Fruit fly (Drosophila melanogaster) whole organism, embryonic: Measurements from ENCODE around the gene CG16717.

Source experiments
- CG11398 ChIP-seq: fragments of 200-800 bp; sonication (Bioruptor generic); optimal IDR thresholded peaks from 2 replicates; lab custom pipeline; 2016; ENCODE audit warnings: missing biosample characterization, missing genetic modification characterization
- CG1233 ChIP-seq: fragments of 200-800 bp; sonication (Bioruptor generic); optimal IDR thresholded peaks from 4 replicates; lab custom pipeline; 2018; ENCODE audit warnings: missing biosample characterization, mild to moderate bottlenecking, missing genetic modification characterization
- CG14667 ChIP-seq: fragments of 200-800 bp; sonication (Bioruptor generic); IDR thresholded peaks from 2 replicates; pipeline ENCODE4 v1.3.6; 2022; ENCODE audit warnings: missing biosample characterization, missing genetic modification characterization
- CG15073 ChIP-seq: fragments of 200-800 bp; sonication (Bioruptor generic); optimal IDR thresholded peaks from 2 replicates; lab custom pipeline; 2016; ENCODE audit warnings: missing biosample characterization, missing genetic modification characterization
- CG1529 ChIP-seq: fragments of 200-800 bp; sonication (Bioruptor generic); optimal IDR thresholded peaks from 3 replicates; lab custom pipeline; 2018; ENCODE audit warnings: missing biosample characterization, missing genetic modification characterization
- CG15696 ChIP-seq: fragments of 200-800 bp; sonication (Bioruptor generic); optimal IDR thresholded peaks from 2 replicates; lab custom pipeline; 2019; ENCODE audit warnings: missing biosample characterization, mild to moderate bottlenecking, missing genetic modification characterization, moderate library complexity
- CG16815 ChIP-seq: fragments of 200-800 bp; sonication (Bioruptor generic); optimal IDR thresholded peaks from 3 replicates; lab custom pipeline; 2017; ENCODE audit warnings: missing biosample characterization, mild to moderate bottlenecking, missing genetic modification characterization
- CG17912 ChIP-seq: fragments of 200-800 bp; sonication (Bioruptor generic); optimal IDR thresholded peaks from 2 replicates; lab custom pipeline; 2018; ENCODE audit warnings: missing biosample characterization, mild to moderate bottlenecking, missing genetic modification characterization
- CG2202 ChIP-seq: fragments of 200-800 bp; sonication (Bioruptor generic); optimal IDR thresholded peaks from 2 replicates; lab custom pipeline; 2018; ENCODE audit warnings: missing biosample characterization, mild to moderate bottlenecking, missing genetic modification characterization
- CG2875 ChIP-seq: fragments of 200-800 bp; sonication (Bioruptor generic); optimal IDR thresholded peaks from 2 replicates; lab custom pipeline; 2017; ENCODE audit warnings: missing biosample characterization, mild to moderate bottlenecking, missing genetic modification characterization, missing genetic modification reagents
- CG3065 ChIP-seq: fragments of 200-800 bp; sonication (Bioruptor generic); optimal IDR thresholded peaks from 2 replicates; lab custom pipeline; 2016; ENCODE audit warnings: missing biosample characterization, missing genetic modification characterization
- CG3281 ChIP-seq: fragments of 200-800 bp; sonication (Bioruptor generic); optimal IDR thresholded peaks from 3 replicates; lab custom pipeline; 2017; ENCODE audit warnings: missing biosample characterization, mild to moderate bottlenecking, missing genetic modification characterization
- CG33213 ChIP-seq: fragments of 200-800 bp; sonication (Bioruptor generic); optimal IDR thresholded peaks from 3 replicates; lab custom pipeline; 2016; ENCODE audit warnings: missing biosample characterization, missing genetic modification characterization
- CG4360 ChIP-seq: fragments of 200-800 bp; sonication (Bioruptor generic); IDR thresholded peaks from 2 replicates; pipeline ENCODE4 v1.3.6; 2022; ENCODE audit warnings: missing biosample characterization, missing genetic modification characterization
- CG4820 ChIP-seq: fragments of 200-800 bp; sonication (Bioruptor generic); optimal IDR thresholded peaks from 3 replicates; lab custom pipeline; 2016; ENCODE audit warnings: missing biosample characterization, missing genetic modification characterization
- CG7372 ChIP-seq: fragments of 200-800 bp; sonication (Bioruptor generic); IDR thresholded peaks from 2 replicates; pipeline ENCODE4 v1.3.6; 2022; ENCODE audit warnings: missing biosample characterization, missing genetic modification characterization
- CG7556 ChIP-seq: fragments of 200-800 bp; sonication (Bioruptor generic); optimal IDR thresholded peaks from 2 replicates; lab custom pipeline; 2017; ENCODE audit warnings: missing biosample characterization, mild to moderate bottlenecking, missing genetic modification characterization
- CG7786 ChIP-seq: fragments of 200-800 bp; sonication (Bioruptor generic); optimal IDR thresholded peaks from 2 replicates; lab custom pipeline; 2016; ENCODE audit warnings: missing biosample characterization, missing genetic modification characterization
- Camta ChIP-seq: fragments of 200-800 bp; sonication (Bioruptor generic); optimal IDR thresholded peaks from 2 replicates; lab custom pipeline; 2016; ENCODE audit warnings: missing biosample characterization, missing genetic modification characterization
- Dad ChIP-seq: fragments of 200-800 bp; sonication (Bioruptor generic); optimal IDR thresholded peaks from 3 replicates; lab custom pipeline; 2016; ENCODE audit warnings: missing biosample characterization, missing genetic modification characterization
- Dfd ChIP-seq, 2 experiments: fragments of >200 bp; optimal IDR thresholded peaks; 2 replicates each; lab custom pipeline; 2017; ENCODE audit warnings: missing biosample characterization in 2 of 2, missing genetic modification characterization in 2 of 2
- Dll ChIP-seq: fragments of 200-800 bp; sonication (Bioruptor generic); IDR thresholded peaks from 4 replicates; pipeline ENCODE4 v1.3.6; 2022; ENCODE audit warnings: missing biosample characterization, missing genetic modification characterization; ENCODE audit not compliant: partially characterized antibody
- Ets97D ChIP-seq: fragments of 200-800 bp; sonication (Bioruptor generic); optimal IDR thresholded peaks from 3 replicates; lab custom pipeline; 2016; ENCODE audit warnings: missing biosample characterization, missing genetic modification characterization
- Fer1 ChIP-seq: fragments of 200-800 bp; sonication (Bioruptor generic); optimal IDR thresholded peaks from 2 replicates; lab custom pipeline; 2017; ENCODE audit warnings: missing biosample characterization, mild to moderate bottlenecking, missing genetic modification characterization
- Hand ChIP-seq: fragments of 200-800 bp; sonication (Bioruptor generic); optimal IDR thresholded peaks from 2 replicates; lab custom pipeline; 2017; ENCODE audit warnings: mild to moderate bottlenecking, missing biosample characterization, missing genetic modification reagents, missing genetic modification characterization
- Hr51 ChIP-seq, 2 experiments: fragments of 200-800 bp; sonication (Bioruptor generic); optimal IDR thresholded peaks; 2 replicates in 1 of 2; 3 replicates in 1 of 2; lab custom pipeline; 2016 to 2018; ENCODE audit warnings: missing biosample characterization in 2 of 2, missing genetic modification characterization in 2 of 2, mild to moderate bottlenecking in 1 of 2, moderate library complexity in 1 of 2
- Max ChIP-seq: fragments of 200-800 bp; sonication (Bioruptor generic); optimal IDR thresholded peaks from 2 replicates; lab custom pipeline; 2016; ENCODE audit warnings: missing biosample characterization, mild to moderate bottlenecking, missing genetic modification characterization
- Med ChIP-seq: fragments of 200-800 bp; sonication (Bioruptor generic); peaks from one replicate; lab custom pipeline; 2016; ENCODE audit warnings: missing biosample characterization, missing genetic modification characterization, mild to moderate bottlenecking, inconsistent platforms, moderate library complexity
- Opbp ChIP-seq: fragments of 200-800 bp; sonication (Bioruptor generic); IDR thresholded peaks from 3 replicates; pipeline ENCODE4 v1.3.6; 2022; ENCODE audit warnings: missing biosample characterization, missing genetic modification characterization; ENCODE audit not compliant: partially characterized antibody
- Optix ChIP-seq: fragments of 200-800 bp; sonication (Bioruptor generic); IDR thresholded peaks from 3 replicates; pipeline ENCODE4 v1.3.6; 2022; ENCODE audit warnings: missing biosample characterization, missing genetic modification characterization
- Rfx ChIP-seq: fragments of 200-800 bp; sonication (Bioruptor generic); IDR thresholded peaks from 2 replicates; pipeline ENCODE4 v1.3.6; 2022; ENCODE audit warnings: missing biosample characterization, missing genetic modification characterization
- Sox102F ChIP-seq: fragments of 200-800 bp; sonication (Bioruptor generic); optimal IDR thresholded peaks from 2 replicates; lab custom pipeline; 2018; ENCODE audit warnings: missing biosample characterization, mild to moderate bottlenecking, missing genetic modification characterization, moderate library complexity
- Vsx1 ChIP-seq: fragments of 200-800 bp; sonication (Bioruptor generic); optimal IDR thresholded peaks from 2 replicates; lab custom pipeline; 2017; ENCODE audit warnings: missing biosample characterization, mild to moderate bottlenecking, missing genetic modification characterization, missing genetic modification reagents
- YL-1 ChIP-seq: fragments of 200-800 bp; sonication (Bioruptor generic); optimal IDR thresholded peaks from 3 replicates; lab custom pipeline; 2017; ENCODE audit warnings: missing biosample characterization, mild to moderate bottlenecking, missing genetic modification characterization
- abd-A ChIP-seq: fragments of 200-800 bp; sonication (Bioruptor generic); optimal IDR thresholded peaks from 3 replicates; lab custom pipeline; 2019; ENCODE audit warnings: missing biosample characterization, mild to moderate bottlenecking, missing genetic modification characterization, moderate library complexity
- bcd ChIP-seq: fragments of 200-800 bp; sonication (Bioruptor generic); optimal IDR thresholded peaks from 2 replicates; lab custom pipeline; 2017; ENCODE audit warnings: missing biosample characterization, mild to moderate bottlenecking, missing genetic modification characterization
- br ChIP-seq: fragments of >200 bp; optimal IDR thresholded peaks from 2 replicates; lab custom pipeline; 2017
- btn ChIP-seq: fragments of 200-800 bp; sonication (Bioruptor generic); optimal IDR thresholded peaks from 2 replicates; lab custom pipeline; 2016; ENCODE audit warnings: missing biosample characterization, missing genetic modification characterization
- disco-r ChIP-seq: fragments of 200-800 bp; sonication (Bioruptor generic); optimal IDR thresholded peaks from 2 replicates; lab custom pipeline; 2016; ENCODE audit warnings: missing biosample characterization, missing genetic modification characterization
- eve ChIP-seq, 2 experiments: fragments of >200 bp; optimal IDR thresholded peaks; 2 replicates each; lab custom pipeline; 2017; ENCODE audit warnings: missing biosample characterization in 2 of 2, missing genetic modification characterization in 2 of 2
- fd64A ChIP-seq: fragments of 200-800 bp; sonication (Bioruptor generic); optimal IDR thresholded peaks from 3 replicates; lab custom pipeline; 2018; ENCODE audit warnings: missing biosample characterization, mild to moderate bottlenecking, missing genetic modification characterization
- fru ChIP-seq: fragments of >200 bp; optimal IDR thresholded peaks from 2 replicates; lab custom pipeline; 2017
- gcm ChIP-seq: fragments of 200-800 bp; sonication (Bioruptor generic); optimal IDR thresholded peaks from 2 replicates; lab custom pipeline; 2019; ENCODE audit warnings: missing biosample characterization, mild to moderate bottlenecking, missing genetic modification characterization, moderate library complexity
- insv ChIP-seq, 2 experiments: fragments of 200-800 bp; sonication (Bioruptor generic); optimal IDR thresholded peaks; 3 replicates each; lab custom pipeline; 2016 to 2018; ENCODE audit warnings: missing biosample characterization in 2 of 2, missing genetic modification characterization in 2 of 2
- mam ChIP-seq: fragments of 200-800 bp; sonication (Bioruptor generic); optimal IDR thresholded peaks from 3 replicates; lab custom pipeline; 2016; ENCODE audit warnings: missing biosample characterization, missing genetic modification characterization
- tap ChIP-seq: fragments of 200-800 bp; optimal IDR thresholded peaks from 3 replicates; lab custom pipeline; 2019; ENCODE audit warnings: missing biosample characterization, mild to moderate bottlenecking, missing genetic modification characterization, moderate library complexity
- toy ChIP-seq: fragments of 200-800 bp; sonication (Bioruptor generic); IDR thresholded peaks from 2 replicates; pipeline ENCODE4 v1.3.6; 2022; ENCODE audit warnings: missing biosample characterization, missing genetic modification characterization
- ttk ChIP-seq: fragments of 200-800 bp; sonication (Bioruptor generic); IDR thresholded peaks from 2 replicates; pipeline ENCODE4 v2.1.2; 2022; ENCODE audit warnings: missing biosample characterization, missing genetic modification characterization
- zen ChIP-seq: fragments of 200-800 bp; sonication (Bioruptor generic); optimal IDR thresholded peaks from 3 replicates; lab custom pipeline; 2018; ENCODE audit warnings: missing biosample characterization, mild to moderate bottlenecking, missing genetic modification characterization, moderate library complexity
- zf30C ChIP-seq: fragments of 200-800 bp; sonication (Bioruptor generic); optimal IDR thresholded peaks from 3 replicates; lab custom pipeline; 2018; ENCODE audit warnings: missing biosample characterization, mild to moderate bottlenecking, missing genetic modification characterization

Gene CG16717

dm6 chr3L:9692892-9693551 is 14.0 kb downstream of the CG16717 start (continued):
- TF ChIP-seq Sox102F (GFP tag; lab: Kevin White, UChicago): peak; percentile 93
- TF ChIP-seq CG15696: peak; percentile 78
- peak; percentile 84 for TF ChIP-seq ttk (GFP tag; lab: Robert Waterston, UW)
- peak; percentile 86 for TF ChIP-seq Optix (GFP tag; lab: Robert Waterston, UW)
- TF ChIP-seq CG14667 (GFP tag; lab: Robert Waterston, UW): peak; percentile 79
- peak; percentile 97 for TF ChIP-seq CG3281 (GFP tag; lab: Kevin White, UChicago)
- peak; percentile 87 for TF ChIP-seq tap
- peak; percentile 99 for TF ChIP-seq Med (GFP tag; lab: Kevin White, UChicago)
- TF ChIP-seq Fer1: peak; percentile 95
- peak; percentile 85 for TF ChIP-seq gcm (GFP tag; lab: Kevin White, UChicago)
- TF ChIP-seq zf30C (GFP tag; lab: Kevin White, UChicago): no peak
- peak; percentile 71 for TF ChIP-seq toy (GFP tag; lab: Robert Waterston, UW)
- TF ChIP-seq Rfx (GFP tag; lab: Robert Waterston, UW): peak; percentile 90
- TF ChIP-seq CG33213 (GFP tag; lab: Kevin White, UChicago): peak; percentile 88
- peak; percentile 93 for TF ChIP-seq CG11398 (GFP tag; lab: Kevin White, UChicago)
- peak; percentile 97 for TF ChIP-seq CG7786 (GFP tag; lab: Kevin White, UChicago)
- no peak for TF ChIP-seq Dfd (GFP tag; optimal IDR thresholded peaks at IDR 0.05; lab: Kevin White, UChicago)
- TF ChIP-seq CG2875: peak; percentile 86
- TF ChIP-seq br (lab: Kevin White, UChicago): no peak
- peak; percentile 95 for TF ChIP-seq disco-r (GFP tag; lab: Kevin White, UChicago)
- no peak for TF ChIP-seq Dll
- TF ChIP-seq CG2202 (tag; lab: Kevin White, UChicago): peak; percentile 73
- peak; percentile 87 for TF ChIP-seq CG7372 (GFP tag; lab: Robert Waterston, UW)
- TF ChIP-seq eve (GFP tag; optimal IDR thresholded peaks at IDR 0.05; lab: Kevin White, UChicago): peak in 1 of 2 experiments; percentile 99
- peak; percentile 98 for TF ChIP-seq bcd
- TF ChIP-seq Opbp (GFP tag; lab: Robert Waterston, UW): no peak
- TF ChIP-seq zen (tag; lab: Kevin White, UChicago): peak; percentile 74
- TF ChIP-seq CG1529 (GFP tag; lab: Kevin White, UChicago): peak; percentile 96
- peak; percentile 95 to 97 for TF ChIP-seq Hr51 (GFP tag; optimal IDR thresholded peaks at IDR 0.05; lab: Kevin White, UChicago)
- TF ChIP-seq CG3065 (GFP tag; lab: Kevin White, UChicago): peak; percentile 91
- peak; percentile 96 for TF ChIP-seq Hand (GFP tag; lab: Kevin White, UChicago)
- peak; percentile 96 for TF ChIP-seq mam
- TF ChIP-seq Max (GFP tag; lab: Kevin White, UChicago): peak; percentile 94
- peak; percentile 90 for TF ChIP-seq btn (GFP tag; lab: Kevin White, UChicago)
- TF ChIP-seq Vsx1 (GFP tag; lab: Kevin White, UChicago): peak; percentile 88
- TF ChIP-seq CG4360 (GFP tag; lab: Robert Waterston, UW): no peak
- peak; percentile 68 for TF ChIP-seq fd64A (GFP tag; lab: Kevin White, UChicago)
- TF ChIP-seq Dad (GFP tag; lab: Kevin White, UChicago): peak; percentile 97
- TF ChIP-seq Camta (GFP tag; lab: Kevin White, UChicago): peak; percentile 96
- TF ChIP-seq CG7556 (GFP tag; lab: Kevin White, UChicago): peak; percentile 99
- TF ChIP-seq CG17912: peak; percentile 64
- peak; percentile 96 for TF ChIP-seq CG16815 (GFP tag; lab: Kevin White, UChicago)
- peak; percentile 85 for TF ChIP-seq YL-1 (GFP tag; lab: Kevin White, UChicago)
- TF ChIP-seq insv (GFP tag; optimal IDR thresholded peaks at IDR 0.05; lab: Kevin White, UChicago): peak; percentile 61 to 67
- peak; percentile 71 for TF ChIP-seq CG15073 (GFP tag; lab: Kevin White, UChicago)
- peak; percentile 59 for TF ChIP-seq abd-A
- peak; percentile 96 for TF ChIP-seq CG1233
- TF ChIP-seq fru (lab: Kevin White, UChicago): no peak
- TF ChIP-seq Ets97D: peak; percentile 80
- peak; percentile 96 for TF ChIP-seq CG4820 (GFP tag; lab: Kevin White, UChicago)
